Worm (Caenorhabditis elegans) whole organism, L4 larva: Measurements from ENCODE around the gene clc-6.

Source experiments
- F49E8.2 ChIP-seq: sonication (generic microtip); optimal IDR thresholded peaks from 2 replicates; lab custom pipeline; 2016; ENCODE audit warnings: missing compliant biosample characterization, mild to moderate bottlenecking, missing genetic modification characterization, borderline replicate concordance
- R02D3.7 ChIP-seq: fragments of 150-350 bp; sonication (generic microtip); optimal IDR thresholded peaks from 3 replicates; lab custom pipeline; 2014; ENCODE audit warnings: missing biosample characterization, missing genetic modification characterization
- Y105C5A.15 ChIP-seq: fragments of 200-800 bp; sonication (Bioruptor generic); IDR thresholded peaks from 2 replicates; pipeline ENCODE4 v1.3.6; 2022; ENCODE audit warnings: missing genetic modification characterization, missing compliant biosample characterization
- Y48G9A.11 ChIP-seq: fragments of 200-800 bp; sonication (Bioruptor generic); IDR thresholded peaks from 2 replicates; pipeline ENCODE4 v1.3.6; 2022; ENCODE audit warnings: missing genetic modification reagents, missing genetic modification characterization, missing compliant biosample characterization
- Y5F2A.4 ChIP-seq: fragments of 200-800 bp; sonication (Bioruptor generic); optimal IDR thresholded peaks from 2 replicates; lab custom pipeline; 2018; ENCODE audit warnings: mild to moderate bottlenecking, missing genetic modification characterization, missing compliant biosample characterization
- Y75B8A.6 ChIP-seq: fragments of 200-800 bp; sonication (Bioruptor generic); IDR thresholded peaks from 2 replicates; pipeline ENCODE4 v1.3.6; 2022; ENCODE audit warnings: missing genetic modification reagents, missing genetic modification characterization, missing compliant biosample characterization
- ZK546.5 ChIP-seq, 2 experiments: sonication (generic microtip); optimal IDR thresholded peaks; 2 replicates each; lab custom pipeline; 2017; ENCODE audit warnings: missing biosample characterization in 2 of 2, missing genetic modification characterization in 2 of 2
- aha-1 ChIP-seq: fragments of 150-350 bp; peaks from one replicate; lab custom pipeline; 2014; ENCODE audit warnings: missing biosample characterization, missing genetic modification characterization
- ama-1 ChIP-seq: fragments of 150-350 bp; optimal IDR thresholded peaks from 2 replicates; lab custom pipeline; 2014; ENCODE audit warnings: inconsistent platforms, mixed read lengths
- attf-4 ChIP-seq: sonication (generic microtip); optimal IDR thresholded peaks from 3 replicates; lab custom pipeline; 2017; ENCODE audit warnings: missing biosample characterization, missing genetic modification characterization
- ceh-20 ChIP-seq: fragments of 200-800 bp; sonication (Bioruptor generic); IDR thresholded peaks from 2 replicates; pipeline ENCODE4 v1.3.6; 2022; ENCODE audit warnings: missing genetic modification reagents, missing genetic modification characterization, missing compliant biosample characterization
- ceh-28 ChIP-seq: fragments of 150-350 bp; optimal IDR thresholded peaks from 2 replicates; lab custom pipeline; 2014; ENCODE audit warnings: missing biosample characterization, missing genetic modification reagents, missing genetic modification characterization
- ceh-44 ChIP-seq: fragments of 200-800 bp; sonication (Bioruptor generic); IDR thresholded peaks from 2 replicates; pipeline ENCODE4 v1.3.6; 2022; ENCODE audit warnings: missing genetic modification reagents, missing genetic modification characterization, missing compliant biosample characterization
- ceh-82 ChIP-seq: sonication (generic microtip); optimal IDR thresholded peaks from 2 replicates; lab custom pipeline; 2017; ENCODE audit warnings: missing biosample characterization, missing genetic modification characterization
- ces-1 ChIP-seq: fragments of 150-350 bp; sonication (generic microtip); optimal IDR thresholded peaks from 4 replicates; lab custom pipeline; 2014; ENCODE audit warnings: missing biosample characterization, missing genetic modification reagents, missing genetic modification characterization
- cey-2 ChIP-seq: sonication (generic microtip); optimal IDR thresholded peaks from 3 replicates; lab custom pipeline; 2017; ENCODE audit warnings: missing genetic modification characterization, mild to moderate bottlenecking, missing compliant biosample characterization, antibody characterized with exemption, borderline replicate concordance; ENCODE audit not compliant: insufficient read depth
- daf-19 ChIP-seq: fragments of 200-800 bp; sonication (Bioruptor generic); conservative IDR thresholded peaks from 2 replicates; pipeline ENCODE4 v1.3.6; 2022; ENCODE audit warnings: missing genetic modification characterization, missing compliant biosample characterization
- daf-8 ChIP-seq: fragments of 200-800 bp; sonication (Bioruptor generic); IDR thresholded peaks from 2 replicates; pipeline ENCODE4 v1.3.6; 2022; ENCODE audit warnings: missing genetic modification characterization, missing compliant biosample characterization
- dmd-6 ChIP-seq: fragments of 200-800 bp; sonication (Bioruptor generic); IDR thresholded peaks from 2 replicates; pipeline ENCODE4 v1.3.6; 2022; ENCODE audit warnings: missing genetic modification reagents, missing genetic modification characterization, missing compliant biosample characterization
- dmd-9 ChIP-seq: fragments of 200-800 bp; sonication (Bioruptor generic); IDR thresholded peaks from 2 replicates; pipeline ENCODE4 v1.3.6; 2022; ENCODE audit warnings: missing genetic modification reagents, missing genetic modification characterization, missing compliant biosample characterization
- duxl-1 ChIP-seq: sonication (generic microtip); optimal IDR thresholded peaks from 2 replicates; lab custom pipeline; 2016; ENCODE audit warnings: mild to moderate bottlenecking, missing genetic modification characterization, moderate library complexity, missing compliant biosample characterization; ENCODE audit not compliant: poor library complexity
- egl-43 ChIP-seq: fragments of 200-800 bp; sonication (Bioruptor generic); IDR thresholded peaks from 2 replicates; pipeline ENCODE4 v1.3.6; 2022; ENCODE audit warnings: missing genetic modification reagents, missing genetic modification characterization, missing compliant biosample characterization
- fkh-10 ChIP-seq: fragments of 150-350 bp; optimal IDR thresholded peaks from 2 replicates; lab custom pipeline; 2014; ENCODE audit warnings: missing biosample characterization, missing genetic modification reagents, missing genetic modification characterization
- hlh-11 ChIP-seq: fragments of 200-800 bp; sonication (Bioruptor generic); optimal IDR thresholded peaks from 2 replicates; lab custom pipeline; 2018; ENCODE audit warnings: mild to moderate bottlenecking, missing genetic modification characterization, missing compliant biosample characterization
- lim-7 ChIP-seq: fragments of 200-800 bp; sonication (Bioruptor generic); IDR thresholded peaks from 2 replicates; pipeline ENCODE4 v1.3.6; 2022; ENCODE audit warnings: missing genetic modification characterization, missing compliant biosample characterization
- lin-13 ChIP-seq: fragments of 150-350 bp; optimal IDR thresholded peaks from 2 replicates; lab custom pipeline; 2014; ENCODE audit warnings: missing biosample characterization, missing genetic modification reagents, missing genetic modification characterization
- lin-39 ChIP-seq: fragments of 150-350 bp; optimal IDR thresholded peaks from 2 replicates; lab custom pipeline; 2014; ENCODE audit warnings: missing biosample characterization, missing genetic modification reagents, missing genetic modification characterization
- lsy-2 ChIP-seq, 2 experiments: fragments of 150-350 bp in 1 of 2; sonication (generic microtip) in 1 of 2; optimal IDR thresholded peaks; 2 replicates each; lab custom pipeline; 2014 to 2017; ENCODE audit warnings: missing biosample characterization in 2 of 2, missing genetic modification characterization in 2 of 2
- madf-9 ChIP-seq: fragments of 200-800 bp; sonication (Bioruptor generic); conservative IDR thresholded peaks from 2 replicates; pipeline ENCODE4 v1.3.6; 2022; ENCODE audit warnings: missing genetic modification reagents, missing genetic modification characterization, missing compliant biosample characterization
- mdl-1 ChIP-seq, 2 experiments: fragments of 150-350 bp in 1 of 2; sonication (generic microtip) in 1 of 2; optimal IDR thresholded peaks; 2 replicates each; lab custom pipeline; 2014 to 2017; ENCODE audit warnings: missing biosample characterization in 2 of 2, missing genetic modification characterization in 2 of 2
- mdt-29 ChIP-seq: fragments of 200-800 bp; sonication (Bioruptor generic); IDR thresholded peaks from 2 replicates; pipeline ENCODE4 v1.3.6; 2022; ENCODE audit warnings: missing genetic modification reagents, missing genetic modification characterization, missing compliant biosample characterization
- mes-2 ChIP-seq: sonication (generic microtip); optimal IDR thresholded peaks from 2 replicates; lab custom pipeline; 2016; ENCODE audit warnings: missing genotype, mild to moderate bottlenecking, missing genetic modification characterization, missing compliant biosample characterization; ENCODE audit not compliant: poor library complexity, severe bottlenecking
- nhr-11 ChIP-seq: fragments of 150-350 bp; optimal IDR thresholded peaks from 2 replicates; lab custom pipeline; 2014; ENCODE audit warnings: missing biosample characterization, missing genetic modification characterization
- nhr-25 ChIP-seq: sonication (generic microtip); optimal IDR thresholded peaks from 2 replicates; lab custom pipeline; 2017; ENCODE audit warnings: missing genetic modification characterization, mild to moderate bottlenecking, missing compliant biosample characterization, antibody characterized with exemption, moderate library complexity, borderline replicate concordance; ENCODE audit not compliant: insufficient read depth
- nhr-28 ChIP-seq: fragments of 150-350 bp; optimal IDR thresholded peaks from 2 replicates; lab custom pipeline; 2014; ENCODE audit warnings: missing biosample characterization, missing genetic modification characterization
- nhr-76 ChIP-seq: fragments of 150-350 bp; optimal IDR thresholded peaks from 2 replicates; lab custom pipeline; 2014; ENCODE audit warnings: missing biosample characterization, missing genetic modification characterization
- rbr-2 ChIP-seq: sonication (generic microtip); optimal IDR thresholded peaks from 2 replicates; lab custom pipeline; 2016; ENCODE audit warnings: missing genotype, missing genetic modification characterization, missing compliant biosample characterization
- sdz-12 ChIP-seq: fragments of 200-800 bp; sonication (Bioruptor generic); optimal IDR thresholded peaks from 2 replicates; lab custom pipeline; 2018; ENCODE audit warnings: mild to moderate bottlenecking, missing genetic modification characterization, missing compliant biosample characterization
- snpc-1.2 ChIP-seq: fragments of 200-800 bp; sonication (Bioruptor generic); IDR thresholded peaks from 2 replicates; pipeline ENCODE4 v1.3.6; 2022; ENCODE audit warnings: missing genetic modification reagents, missing genetic modification characterization, missing compliant biosample characterization
- snpc-4 ChIP-seq: fragments of 150-350 bp; optimal IDR thresholded peaks from 2 replicates; lab custom pipeline; 2014; ENCODE audit warnings: missing biosample characterization, missing genetic modification characterization
- unc-130 ChIP-seq: sonication (generic microtip); optimal IDR thresholded peaks from 2 replicates; lab custom pipeline; 2016; ENCODE audit warnings: missing genetic modification reagents, missing genetic modification characterization, missing compliant biosample characterization
- unc-62 ChIP-seq, 3 experiments: fragments of 150-350 bp in 1 of 3; sonication (generic microtip); optimal IDR thresholded peaks in 2 of 3; peaks in 1 of 3; 1 replicate in 1 of 3; 2 replicates in 2 of 3; lab custom pipeline; 2014 to 2017; ENCODE audit warnings: missing biosample characterization in 3 of 3, missing genetic modification characterization in 3 of 3, missing genetic modification reagents in 3 of 3, missing genotype in 1 of 3
- vab-7 ChIP-seq: fragments of 200-800 bp; sonication (Bioruptor generic); IDR thresholded peaks from 2 replicates; pipeline ENCODE4 v1.3.6; 2022; ENCODE audit warnings: missing genetic modification reagents, missing genetic modification characterization, missing compliant biosample characterization
- zfp-3 ChIP-seq: fragments of 200-800 bp; sonication (Bioruptor generic); conservative IDR thresholded peaks from 2 replicates; pipeline ENCODE4 v1.3.6; 2022; ENCODE audit warnings: missing genetic modification reagents, missing genetic modification characterization, missing compliant biosample characterization

The clc-6 gene

DNA sequence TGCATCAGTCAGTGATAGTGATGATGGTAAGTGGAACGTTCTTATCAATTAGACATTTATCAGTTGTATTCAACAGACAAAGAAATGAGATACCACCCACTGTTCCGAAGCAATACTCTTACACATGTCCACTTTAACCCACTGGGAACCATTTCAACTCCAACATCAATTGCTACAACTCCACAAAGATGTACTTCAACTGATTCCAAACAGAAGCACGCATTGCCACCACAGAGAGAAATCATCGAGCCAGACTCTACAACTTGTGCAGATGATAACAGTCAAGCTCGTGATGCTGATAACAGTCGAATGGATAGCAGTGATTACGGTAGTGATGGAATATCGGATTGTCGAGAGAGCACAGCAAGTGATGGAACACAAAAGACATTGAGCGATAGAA lies 39.9 kb upstream of the clc-6 start (continued):
- TF ChIP-seq F49E8.2 (tag; lab: Kevin White, UChicago) (no peak), lsy-2 (tag; optimal IDR thresholded peaks at IDR 0.05; lab: Kevin White, UChicago) (peak in 1 of 2 experiments; percentile 12), snpc-4 (no peak), ZK546.5 (tag; optimal IDR thresholded peaks at IDR 0.05; lab: Kevin White, UChicago) (no peak), unc-62 (GFP tag; optimal IDR thresholded peaks at IDR 0.05 in 1 of 2; lab: Kevin White, UChicago) (peak in 1 of 2 experiments; percentile 88), unc-62 (tag; optimal IDR thresholded peaks at IDR 0.05; lab: Kevin White, UChicago) (no peak), ces-1 (GFP tag; lab: Kevin White, UChicago) (no peak), Y48G9A.11 (GFP tag; lab: Robert Waterston, UW) (no peak), fkh-10 (GFP tag; lab: Kevin White, UChicago) (no peak), vab-7 (GFP tag; lab: Robert Waterston, UW) (no peak), attf-4 (tag; lab: Kevin White, UChicago) (no peak), ceh-82 (tag; lab: Kevin White, UChicago) (no peak), Y5F2A.4 (GFP tag; lab: Kevin White, UChicago) (no peak), dmd-6 (GFP tag; lab: Robert Waterston, UW) (peak; percentile 54), nhr-25 (no peak), aha-1 (tag; lab: Kevin White, UChicago) (peak; percentile 5)
- TF ChIP-seq, all 104 proteins: peak for 14

DNA sequence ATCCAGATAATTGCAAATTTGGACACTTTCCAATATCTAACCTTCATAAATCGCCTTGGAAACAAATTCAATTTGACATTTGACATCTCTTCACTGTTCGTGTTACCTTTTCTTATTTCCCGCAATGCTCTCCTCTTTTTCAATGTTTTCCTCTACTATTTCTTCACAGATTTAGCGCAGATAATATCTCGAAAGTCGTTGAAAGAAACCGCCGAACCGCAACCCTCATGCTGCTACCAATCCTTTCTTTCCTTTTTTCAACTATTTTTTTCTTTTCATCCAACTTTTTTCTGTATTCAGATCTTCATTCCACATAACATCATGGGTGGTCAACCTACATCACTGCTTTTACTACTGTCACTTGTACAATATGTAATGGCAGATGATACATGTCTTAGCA lies 38.3 kb upstream of the clc-6 start, which contains the start of gene T19B10.5:
TSS of gene T19B10.5 (plus strand) at position 301 of the 400 bp plus-strand sequence.
- TF ChIP-seq egl-43: no peak
- peak; percentile 83 for TF ChIP-seq aha-1 (tag; lab: Kevin White, UChicago)
- TF ChIP-seq ceh-82 (tag; lab: Kevin White, UChicago): no peak
- TF ChIP-seq nhr-76 (tag; lab: Kevin White, UChicago): no peak

DNA sequence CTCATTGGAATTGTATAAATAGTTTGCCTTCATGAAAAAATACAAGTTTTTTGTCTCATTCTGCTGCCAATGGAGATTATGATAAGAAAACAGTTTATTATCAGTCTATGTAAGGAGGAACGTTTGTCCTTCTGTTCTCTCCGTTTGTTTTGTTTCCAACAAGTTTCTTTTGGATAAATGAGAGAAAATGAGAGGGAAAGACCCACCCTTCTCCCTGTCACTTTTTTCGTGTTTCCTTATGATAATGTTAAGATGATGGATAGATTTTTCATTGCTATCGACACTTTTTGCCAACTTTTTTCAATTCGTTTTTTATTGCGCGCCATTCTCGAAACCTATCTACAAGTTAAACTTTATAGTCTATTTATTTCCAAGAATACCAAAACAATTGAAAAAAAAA lies 35.2 kb upstream of the clc-6 start:
- TF ChIP-seq nhr-28: peak; percentile 39
- 0 out of 2 replicates have a peak, but pooled peaks have one; percentile 13 for TF ChIP-seq ceh-20
- no peak for TF ChIP-seq lim-7 (GFP tag; lab: Robert Waterston, UW)

DNA sequence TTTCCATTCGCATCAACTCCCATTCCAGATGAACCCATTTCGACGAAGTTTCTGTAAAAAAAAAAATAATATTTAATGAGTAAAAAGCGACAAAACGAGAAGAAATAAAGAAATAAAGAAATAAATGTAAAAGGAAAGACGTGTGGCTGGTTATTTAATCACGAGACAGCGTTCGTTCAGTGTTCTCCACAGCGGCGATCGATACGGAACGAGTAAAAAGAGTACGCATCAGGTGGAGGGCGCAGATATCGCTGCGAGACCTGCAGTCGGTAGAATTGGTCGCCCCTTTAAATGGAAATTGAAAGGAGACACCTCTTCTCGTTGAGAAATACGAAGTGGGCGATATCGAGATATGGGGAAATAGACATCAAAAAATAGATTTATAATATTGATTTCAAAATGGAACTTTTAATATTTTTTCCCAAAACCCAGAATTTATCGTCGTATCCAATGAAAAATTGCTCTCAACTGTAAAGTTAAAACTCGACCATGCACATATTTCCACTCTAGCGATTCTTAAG lies 32.7 kb upstream of the clc-6 start, which contains the start of gene pqn-70:
TSS of gene pqn-70 (minus strand) at position 51 of the 521 bp plus-strand sequence.
- TF ChIP-seq zfp-3 (GFP tag; lab: Robert Waterston, UW) (no peak; the same call in 1 of the 2 replicates), hlh-11 (tag; lab: Kevin White, UChicago) (peak; percentile 92), nhr-11 (tag; lab: Kevin White, UChicago) (peak; percentile 77), snpc-1.2 (GFP tag; lab: Robert Waterston, UW) (no peak), rbr-2 (tag; lab: Kevin White, UChicago) (peak; percentile 79), Y105C5A.15 (GFP tag; lab: Robert Waterston, UW) (no peak), mdl-1 (tag; optimal IDR thresholded peaks at IDR 0.05; lab: Kevin White, UChicago) (peak; percentile 16 to 73), unc-130 (GFP tag; lab: Kevin White, UChicago) (peak; percentile 65), ces-1 (GFP tag; lab: Kevin White, UChicago) (peak; percentile 35), egl-43 (peak; percentile 67; the same call in 1 of the 2 replicates), ceh-44 (GFP tag; lab: Robert Waterston, UW) (peak; percentile 65; the same call in 1 of the 2 replicates), cey-2 (tag; lab: Kevin White, UChicago) (no peak), mdt-29 (GFP tag; lab: Robert Waterston, UW) (no peak), ceh-28 (tag; lab: Kevin White, UChicago) (peak; percentile 76), daf-8 (GFP tag; lab: Robert Waterston, UW) (no peak), duxl-1 (tag; lab: Kevin White, UChicago) (peak; percentile 53), dmd-9 (GFP tag; lab: Robert Waterston, UW) (no peak), F49E8.2 (tag; lab: Kevin White, UChicago) (no peak), R02D3.7 (tag; lab: Kevin White, UChicago) (no peak), lin-13 (GFP tag; lab: Kevin White, UChicago) (peak; percentile 75), daf-19 (GFP tag; lab: Robert Waterston, UW) (no peak), ceh-20 (peak; percentile 55; the same call in 1 of the 2 replicates), sdz-12 (no peak), Y75B8A.6 (GFP tag; lab: Robert Waterston, UW) (no peak), ama-1 (peak; percentile 74), mes-2 (tag; lab: Kevin White, UChicago) (peak; percentile 87), madf-9 (GFP tag; lab: Robert Waterston, UW) (no peak), lin-39 (no peak)
